Fruit fly (Drosophila melanogaster) whole organism, pupa: ENCODE data around the gene Srp54k.
A peak's percentile ranks its signal among the peaks of the same experiment; 100 is the strongest.

Source experiments
- CG10348 ChIP-seq: fragments of 200-800 bp; sonication (Bioruptor generic); IDR thresholded peaks from 2 replicates; pipeline ENCODE4 v1.3.6; 2022; ENCODE audit warnings: missing biosample characterization, missing genetic modification characterization
- CG12605 ChIP-seq: fragments of 200-800 bp; sonication (Bioruptor generic); IDR thresholded peaks from 2 replicates; pipeline ENCODE4 v1.3.6; 2022; ENCODE audit warnings: missing biosample characterization, missing genetic modification characterization
- CG13204 ChIP-seq: fragments of 200-800 bp; sonication (Bioruptor generic); optimal IDR thresholded peaks from 2 replicates; lab custom pipeline; 2018; ENCODE audit warnings: missing biosample characterization, mild to moderate bottlenecking, missing genetic modification characterization, moderate library complexity
- CG14655 ChIP-seq: fragments of 200-800 bp; sonication (Bioruptor generic); optimal IDR thresholded peaks from 3 replicates; lab custom pipeline; 2017; ENCODE audit warnings: mild to moderate bottlenecking, missing biosample characterization, missing genetic modification reagents, missing genetic modification characterization
- CG15710 ChIP-seq: fragments of 200-800 bp; sonication (Bioruptor generic); optimal IDR thresholded peaks from 2 replicates; lab custom pipeline; 2018; ENCODE audit warnings: missing biosample characterization, mild to moderate bottlenecking, missing genetic modification characterization, moderate library complexity
- CG17806 ChIP-seq: fragments of 200-800 bp; sonication (Bioruptor generic); optimal IDR thresholded peaks from 2 replicates; lab custom pipeline; 2018; ENCODE audit warnings: missing biosample characterization, mild to moderate bottlenecking, missing genetic modification characterization, moderate library complexity
- CG32121 ChIP-seq: fragments of 200-800 bp; sonication (Bioruptor generic); IDR thresholded peaks from 2 replicates; pipeline ENCODE4 v1.3.6; 2022; ENCODE audit warnings: missing biosample characterization, missing genetic modification characterization
- CG34367 ChIP-seq: fragments of 200-800 bp; sonication (Bioruptor generic); optimal IDR thresholded peaks from 2 replicates; lab custom pipeline; 2018; ENCODE audit warnings: missing biosample characterization, mild to moderate bottlenecking, missing genetic modification characterization
- CG4496 ChIP-seq: fragments of 200-800 bp; sonication (Bioruptor generic); IDR thresholded peaks from 3 replicates; pipeline ENCODE4 v1.3.6; 2022; ENCODE audit warnings: missing biosample characterization, missing genetic modification characterization
- CG8159 ChIP-seq: fragments of 200-800 bp; sonication (Bioruptor generic); optimal IDR thresholded peaks from 3 replicates; lab custom pipeline; 2018; ENCODE audit warnings: missing biosample characterization, mild to moderate bottlenecking, missing genetic modification characterization, moderate library complexity
- CG8301 ChIP-seq: fragments of 200-800 bp; sonication (Bioruptor generic); optimal IDR thresholded peaks from 2 replicates; lab custom pipeline; 2018; ENCODE audit warnings: missing biosample characterization, mild to moderate bottlenecking, missing genetic modification characterization
- CG9948 ChIP-seq: fragments of 200-800 bp; sonication (Bioruptor generic); optimal IDR thresholded peaks from 2 replicates; lab custom pipeline; 2018; ENCODE audit warnings: missing biosample characterization, mild to moderate bottlenecking, missing genetic modification characterization, moderate library complexity
- D1 ChIP-seq: fragments of 200-800 bp; sonication (Bioruptor generic); optimal IDR thresholded peaks from 2 replicates; lab custom pipeline; 2018; ENCODE audit warnings: missing biosample characterization, mild to moderate bottlenecking, missing genetic modification characterization, moderate library complexity
- EcR ChIP-seq: fragments of 200-800 bp; sonication (Bioruptor generic); optimal IDR thresholded peaks from 3 replicates; lab custom pipeline; 2019; ENCODE audit warnings: missing biosample characterization, missing genetic modification characterization, mild to moderate bottlenecking, moderate library complexity, missing genetic modification reagents
- Ets98B ChIP-seq: fragments of 200-800 bp; sonication (Bioruptor generic); IDR thresholded peaks from 2 replicates; pipeline ENCODE4 v1.3.6; 2022; ENCODE audit warnings: missing biosample characterization, missing genetic modification characterization
- Pif1A ChIP-seq: fragments of 200-800 bp; sonication (Bioruptor generic); optimal IDR thresholded peaks from 3 replicates; lab custom pipeline; 2016; ENCODE audit warnings: missing biosample characterization, missing genetic modification characterization
- Pif1B ChIP-seq: fragments of 200-800 bp; sonication (Bioruptor generic); optimal IDR thresholded peaks from 3 replicates; lab custom pipeline; 2016; ENCODE audit warnings: missing biosample characterization, missing genetic modification characterization
- Snoo ChIP-seq: fragments of 200-800 bp; sonication (Bioruptor generic); optimal IDR thresholded peaks from 3 replicates; lab custom pipeline; 2017; ENCODE audit warnings: missing biosample characterization, mild to moderate bottlenecking, missing genetic modification characterization, inconsistent platforms
- fd96Ca ChIP-seq: fragments of 200-800 bp; sonication (Bioruptor generic); IDR thresholded peaks from 3 replicates; pipeline ENCODE4 v1.3.6; 2022; ENCODE audit warnings: missing biosample characterization, missing genetic modification characterization
- gl ChIP-seq: fragments of 200-800 bp; sonication (Bioruptor generic); optimal IDR thresholded peaks from 2 replicates; lab custom pipeline; 2018; ENCODE audit warnings: missing biosample characterization, mild to moderate bottlenecking, missing genetic modification characterization
- rn ChIP-seq: fragments of 200-800 bp; sonication (Bioruptor generic); IDR thresholded peaks from 2 replicates; pipeline ENCODE4 v1.3.6; 2022; ENCODE audit warnings: missing biosample characterization, missing genetic modification characterization

Gene Srp54k

DNA sequence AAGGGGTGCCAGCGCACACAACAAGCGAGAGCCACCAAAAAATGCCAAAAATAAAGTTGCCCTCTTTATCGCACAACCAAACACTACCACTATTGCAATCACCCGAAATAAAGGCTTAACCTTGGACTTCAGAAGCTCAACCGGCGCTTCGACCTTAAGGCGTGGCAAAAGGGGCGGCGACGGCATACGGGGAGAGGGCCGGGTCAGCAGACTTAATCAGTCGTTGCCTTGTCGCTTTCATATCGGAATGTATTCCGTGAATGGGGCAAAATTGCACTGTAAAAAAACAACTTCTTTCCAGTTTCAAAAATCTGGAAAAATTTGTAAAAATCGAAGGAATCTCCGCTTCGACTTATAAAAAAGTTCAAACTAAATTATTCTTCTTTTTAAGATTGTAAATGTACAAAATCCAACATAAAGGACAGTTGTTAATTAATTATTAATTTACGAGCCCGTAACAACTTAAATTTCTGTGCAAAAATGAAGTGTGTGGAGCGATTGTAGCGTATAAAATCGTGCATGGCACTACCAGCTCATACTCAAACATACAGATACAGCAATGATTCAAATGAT lies 30.6 kb downstream of the Srp54k start:
- TF ChIP-seq CG32121 (GFP tag; lab: Robert Waterston, UW) = no peak
- peak; percentile 13 for TF ChIP-seq CG17806
- TF ChIP-seq CG8159 (tag; lab: Kevin White, UChicago) = peak; percentile 40
- no peak for TF ChIP-seq rn
- TF ChIP-seq Pif1B (GFP tag; lab: Kevin White, UChicago) = no peak
- peak; percentile 20 for TF ChIP-seq CG15710 (tag; lab: Kevin White, UChicago)
- TF ChIP-seq CG4496 (GFP tag; lab: Robert Waterston, UW) = no peak
- peak; percentile 18 for TF ChIP-seq Pif1A (GFP tag; lab: Kevin White, UChicago)
- TF ChIP-seq CG9948 (tag; lab: Kevin White, UChicago) = no peak
- TF ChIP-seq CG12605 = no peak
- no peak for TF ChIP-seq fd96Ca (GFP tag; lab: Robert Waterston, UW)
- TF ChIP-seq CG10348 (GFP tag; lab: Robert Waterston, UW) = no peak
- TF ChIP-seq Snoo (tag; lab: Kevin White, UChicago) = peak; percentile 49
- TF ChIP-seq EcR (GFP tag; lab: Kevin White, UChicago) = peak; percentile 47
- TF ChIP-seq Ets98B (GFP tag; lab: Robert Waterston, UW) = no peak
- peak; percentile 1 for TF ChIP-seq CG34367 (tag; lab: Kevin White, UChicago)
- no peak for TF ChIP-seq CG14655 (GFP tag; lab: Kevin White, UChicago)
- TF ChIP-seq D1 (tag; lab: Kevin White, UChicago) = no peak
- peak; percentile 18 for TF ChIP-seq CG8301 (tag; lab: Kevin White, UChicago)
- no peak for TF ChIP-seq CG13204
- TF ChIP-seq gl (tag; lab: Kevin White, UChicago) = no peak

DNA sequence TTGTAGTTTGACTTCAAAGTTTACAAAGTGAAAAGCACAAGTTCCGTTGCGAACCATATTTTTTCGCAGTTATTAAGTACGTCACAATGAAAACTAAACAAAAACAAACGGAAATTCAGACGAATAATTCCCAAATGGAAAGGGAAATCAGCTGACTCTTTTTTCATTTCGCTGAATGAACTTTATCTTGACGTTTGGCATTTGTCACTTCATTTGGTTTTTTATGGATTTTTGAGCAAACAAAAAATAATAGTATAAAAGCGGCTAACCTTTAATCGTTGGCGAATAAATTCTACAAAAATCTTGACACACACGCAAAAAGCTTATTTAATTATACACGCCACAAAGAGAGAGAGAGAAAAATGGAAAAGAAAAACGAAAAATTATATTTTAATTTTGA lies 31.2 kb downstream of the Srp54k start:
- TF ChIP-seq CG13204 = no peak
- TF ChIP-seq fd96Ca (GFP tag; lab: Robert Waterston, UW) = no peak
- TF ChIP-seq CG17806 = no peak
- TF ChIP-seq rn = no peak
- no peak for TF ChIP-seq CG10348 (GFP tag; lab: Robert Waterston, UW)
- no peak for TF ChIP-seq CG34367 (tag; lab: Kevin White, UChicago)
- no peak for TF ChIP-seq CG9948 (tag; lab: Kevin White, UChicago)
- no peak for TF ChIP-seq CG4496 (GFP tag; lab: Robert Waterston, UW)
- TF ChIP-seq CG8301 (tag; lab: Kevin White, UChicago) = no peak
- TF ChIP-seq CG14655 (GFP tag; lab: Kevin White, UChicago) = no peak
- no peak for TF ChIP-seq CG12605
- TF ChIP-seq gl (tag; lab: Kevin White, UChicago) = no peak
- TF ChIP-seq Snoo (tag; lab: Kevin White, UChicago) = no peak
- TF ChIP-seq CG15710 (tag; lab: Kevin White, UChicago) = no peak
- TF ChIP-seq, all 21 proteins: peak for 0

dm6 chr3L:5184502-5184859 lies 32.0 kb downstream of the Srp54k start:
- TF ChIP-seq EcR (GFP tag; lab: Kevin White, UChicago) = peak; percentile 49
- no peak for TF ChIP-seq D1 (tag; lab: Kevin White, UChicago)
- TF ChIP-seq CG15710 (tag; lab: Kevin White, UChicago) = no peak
- no peak for TF ChIP-seq CG13204
- TF ChIP-seq CG8159 (tag; lab: Kevin White, UChicago) = peak; percentile 20
- TF ChIP-seq CG12605 = 0 out of 2 replicates have a peak, but pooled peaks have one; percentile 7
- no peak; the same call in 2 of the 3 replicates for TF ChIP-seq CG4496 (GFP tag; lab: Robert Waterston, UW)
- TF ChIP-seq Pif1B (GFP tag; lab: Kevin White, UChicago) = no peak
- TF ChIP-seq Pif1A (GFP tag; lab: Kevin White, UChicago) = peak; percentile 22
- TF ChIP-seq, all 21 proteins: peak for 4

DNA sequence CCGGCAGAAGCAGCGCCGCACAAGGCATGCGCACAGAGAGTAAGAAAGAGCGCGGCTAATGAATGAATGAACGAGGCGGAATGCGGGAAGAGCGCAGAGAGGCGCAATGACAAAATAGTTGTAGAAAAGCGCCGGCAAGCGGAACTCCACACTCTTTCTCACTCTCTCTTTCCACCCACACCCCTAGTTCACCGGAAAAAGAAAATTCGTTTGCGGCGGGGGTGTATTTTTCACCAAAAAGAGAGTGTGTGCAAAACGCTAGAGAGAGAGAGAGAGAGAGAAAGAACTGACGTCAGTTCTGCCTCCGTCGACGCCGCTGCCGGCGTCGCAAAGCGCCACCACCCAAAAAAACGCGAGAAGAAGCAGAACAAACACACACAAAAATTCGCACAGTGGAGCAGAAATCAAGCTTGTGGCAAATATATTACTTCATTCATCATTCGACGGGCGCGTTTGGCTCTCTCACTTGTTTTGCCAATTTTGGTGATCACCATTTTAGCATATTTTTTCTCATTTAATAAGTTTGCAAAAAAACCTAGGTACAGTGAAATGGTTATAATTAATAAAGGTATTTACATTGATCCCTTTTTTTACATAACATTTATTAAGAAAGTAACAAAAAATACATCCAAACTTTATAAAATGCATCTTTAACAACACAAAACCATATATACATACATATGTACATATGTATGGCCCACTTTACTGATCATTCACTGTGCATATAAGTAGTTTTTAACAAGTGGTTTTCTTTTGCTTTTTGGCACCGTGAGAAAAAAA lies 32.6 kb downstream of the Srp54k start:
- no peak for TF ChIP-seq CG9948 (tag; lab: Kevin White, UChicago)
- no peak for TF ChIP-seq CG15710 (tag; lab: Kevin White, UChicago)
- TF ChIP-seq CG34367 (tag; lab: Kevin White, UChicago) = no peak
- no peak for TF ChIP-seq CG8159 (tag; lab: Kevin White, UChicago)
- TF ChIP-seq CG8301 (tag; lab: Kevin White, UChicago) = no peak
- 0 out of 2 replicates have a peak, but pooled peaks have one; percentile 8 for TF ChIP-seq CG32121 (GFP tag; lab: Robert Waterston, UW)
- TF ChIP-seq D1 (tag; lab: Kevin White, UChicago) = no peak
- peak; percentile 5 for TF ChIP-seq Pif1B (GFP tag; lab: Kevin White, UChicago)
- no peak for TF ChIP-seq Pif1A (GFP tag; lab: Kevin White, UChicago)
- no peak for TF ChIP-seq EcR (GFP tag; lab: Kevin White, UChicago)
- TF ChIP-seq CG13204 = no peak
- TF ChIP-seq fd96Ca (GFP tag; lab: Robert Waterston, UW) = 0 out of 3 replicates have a peak, but pooled peaks have one; percentile 39
- peak; percentile 50; the same call in 1 of the 3 replicates for TF ChIP-seq CG4496 (GFP tag; lab: Robert Waterston, UW)
- TF ChIP-seq gl (tag; lab: Kevin White, UChicago) = no peak
- TF ChIP-seq Snoo (tag; lab: Kevin White, UChicago) = no peak
- 0 out of 2 replicates have a peak, but pooled peaks have one; percentile 8 for TF ChIP-seq CG12605
- peak; percentile 17 for TF ChIP-seq CG14655 (GFP tag; lab: Kevin White, UChicago)
- no peak for TF ChIP-seq CG17806
- TF ChIP-seq Ets98B (GFP tag; lab: Robert Waterston, UW) = peak; percentile 40; the same call in 1 of the 2 replicates
- TF ChIP-seq rn = no peak
- TF ChIP-seq CG10348 (GFP tag; lab: Robert Waterston, UW) = no peak
